Worm (Caenorhabditis elegans) whole organism, young adult: Measurements from ENCODE around the gene F59B1.2.

ENCODE experiments used
- B0336.3 ChIP-seq: fragments of 200-800 bp; sonication (Bioruptor generic); IDR thresholded peaks from 2 replicates; pipeline ENCODE4 v1.3.6; 2022; ENCODE audit warnings: missing genetic modification characterization, missing compliant biosample characterization
- F39B2.1 ChIP-seq: fragments of 200-800 bp; sonication (Bioruptor generic); IDR thresholded peaks from 2 replicates; pipeline ENCODE4 v1.3.6; 2022; ENCODE audit warnings: missing genetic modification reagents, missing genetic modification characterization, missing compliant biosample characterization
- T26A5.8 ChIP-seq: sonication (generic microtip); optimal IDR thresholded peaks from 2 replicates; lab custom pipeline; 2016; ENCODE audit warnings: missing genetic modification characterization, missing compliant biosample characterization
- Y53G8AR.9 ChIP-seq: fragments of 200-800 bp; sonication (Bioruptor generic); conservative IDR thresholded peaks from 2 replicates; pipeline ENCODE4 v1.3.6; 2022; ENCODE audit warnings: missing genetic modification reagents, missing genetic modification characterization, missing compliant biosample characterization
- Y56A3A.18 ChIP-seq: fragments of 200-800 bp; sonication (Bioruptor generic); IDR thresholded peaks from 2 replicates; pipeline ENCODE4 v1.3.6; 2022; ENCODE audit warnings: missing genetic modification reagents, missing genetic modification characterization, missing compliant biosample characterization
- atf-7 ChIP-seq: sonication (generic microtip); optimal IDR thresholded peaks from 2 replicates; lab custom pipeline; 2017; ENCODE audit warnings: mild to moderate bottlenecking, missing genetic modification characterization, missing compliant biosample characterization
- athp-1 ChIP-seq: sonication (generic microtip); optimal IDR thresholded peaks from 2 replicates; lab custom pipeline; 2017; ENCODE audit warnings: mild to moderate bottlenecking, missing genetic modification characterization, missing compliant biosample characterization
- attf-5 ChIP-seq: fragments of 200-800 bp; sonication (Bioruptor generic); optimal IDR thresholded peaks from 2 replicates; lab custom pipeline; 2018; ENCODE audit warnings: mild to moderate bottlenecking, missing genetic modification characterization, missing compliant biosample characterization
- attf-6 ChIP-seq: fragments of 200-800 bp; sonication (Bioruptor generic); IDR thresholded peaks from 2 replicates; pipeline ENCODE4 v1.3.6; 2022; ENCODE audit warnings: missing genetic modification reagents, missing genetic modification characterization, missing compliant biosample characterization
- bed-2 ChIP-seq: fragments of 200-800 bp; sonication (Bioruptor generic); IDR thresholded peaks from 2 replicates; pipeline ENCODE4 v1.3.6; 2022; ENCODE audit warnings: missing genetic modification reagents, missing genetic modification characterization, missing compliant biosample characterization
- cebp-1 ChIP-seq, 2 experiments: fragments of 200-800 bp in 1 of 2; sonication (Bioruptor generic) in 1 of 2; sonication (generic microtip) in 1 of 2; IDR thresholded peaks in 1 of 2; optimal IDR thresholded peaks in 1 of 2; 2 replicates each; pipeline versions ENCODE4 v1.3.6 to Lab custom; 2017 to 2022; ENCODE audit warnings: missing compliant biosample characterization in 2 of 2, missing genetic modification characterization in 2 of 2, mild to moderate bottlenecking in 1 of 2, missing genetic modification reagents in 1 of 2, moderate library complexity in 1 of 2
- cebp-2 ChIP-seq: fragments of 200-800 bp; sonication (Bioruptor generic); IDR thresholded peaks from 2 replicates; pipeline ENCODE4 v1.3.6; 2022; ENCODE audit warnings: missing genetic modification characterization, missing compliant biosample characterization
- ceh-58 ChIP-seq: fragments of 200-800 bp; sonication (Bioruptor generic); IDR thresholded peaks from 2 replicates; pipeline ENCODE4 v1.3.6; 2022; ENCODE audit warnings: missing genetic modification characterization, missing compliant biosample characterization
- chd-7 ChIP-seq: sonication (generic microtip); optimal IDR thresholded peaks from 2 replicates; lab custom pipeline; 2016; ENCODE audit warnings: mild to moderate bottlenecking, missing genetic modification characterization, moderate library complexity, missing compliant biosample characterization
- dox-1 ChIP-seq: fragments of 200-800 bp; sonication (Bioruptor generic); IDR thresholded peaks from 2 replicates; pipeline ENCODE4 v1.3.6; 2022; ENCODE audit warnings: missing genetic modification reagents, missing genetic modification characterization, missing compliant biosample characterization
- egl-44 ChIP-seq: fragments of 200-800 bp; sonication (Bioruptor generic); IDR thresholded peaks from 2 replicates; pipeline ENCODE4 v1.3.6; 2022; ENCODE audit warnings: missing genetic modification reagents, missing genetic modification characterization, missing compliant biosample characterization
- ekl-4 ChIP-seq: fragments of 200-800 bp; sonication (Bioruptor generic); IDR thresholded peaks from 2 replicates; pipeline ENCODE4 v1.3.6; 2022; ENCODE audit warnings: missing genetic modification reagents, missing genetic modification characterization, missing compliant biosample characterization
- ets-4 ChIP-seq: fragments of 200-800 bp; sonication (Bioruptor generic); optimal IDR thresholded peaks from 2 replicates; lab custom pipeline; 2018; ENCODE audit warnings: mild to moderate bottlenecking, missing genetic modification characterization, missing compliant biosample characterization
- let-607 ChIP-seq, 2 experiments: fragments of 200-800 bp in 1 of 2; sonication (Bioruptor generic) in 1 of 2; sonication (generic microtip) in 1 of 2; optimal IDR thresholded peaks; 2 replicates each; lab custom pipeline; 2016 to 2018; ENCODE audit warnings: mild to moderate bottlenecking in 2 of 2, missing compliant biosample characterization in 2 of 2, missing genetic modification characterization in 2 of 2, moderate library complexity in 2 of 2, missing genotype in 1 of 2
- madf-10 ChIP-seq: sonication (generic microtip); optimal IDR thresholded peaks from 2 replicates; lab custom pipeline; 2016; ENCODE audit warnings: mild to moderate bottlenecking, missing genetic modification characterization, missing compliant biosample characterization
- madf-6 ChIP-seq: fragments of 200-800 bp; sonication (Bioruptor generic); IDR thresholded peaks from 2 replicates; pipeline ENCODE4 v1.3.6; 2022; ENCODE audit warnings: missing genetic modification reagents, missing genetic modification characterization, missing compliant biosample characterization
- mcd-1 ChIP-seq: fragments of 200-800 bp; sonication (Bioruptor generic); IDR thresholded peaks from 2 replicates; pipeline ENCODE4 v1.3.6; 2022; ENCODE audit warnings: missing genetic modification reagents, missing genetic modification characterization, missing compliant biosample characterization
- mel-28 ChIP-seq: sonication (generic microtip); optimal IDR thresholded peaks from 2 replicates; lab custom pipeline; 2016; ENCODE audit warnings: borderline replicate concordance, mild to moderate bottlenecking, missing genetic modification characterization, missing compliant biosample characterization
- nfyb-1 ChIP-seq: fragments of 200-800 bp; sonication (Bioruptor generic); IDR thresholded peaks from 2 replicates; pipeline ENCODE4 v1.3.6; 2022; ENCODE audit warnings: missing genetic modification reagents, missing genetic modification characterization, missing compliant biosample characterization
- nhr-80 ChIP-seq: sonication (generic microtip); optimal IDR thresholded peaks from 2 replicates; lab custom pipeline; 2016; ENCODE audit warnings: missing genetic modification characterization, missing compliant biosample characterization
- nhr-90 ChIP-seq: sonication (generic microtip); optimal IDR thresholded peaks from 2 replicates; lab custom pipeline; 2016; ENCODE audit warnings: missing genotype, mild to moderate bottlenecking, missing genetic modification characterization, missing compliant biosample characterization
- rec-8 ChIP-seq, 2 experiments: sonication (generic microtip); optimal IDR thresholded peaks; 2 replicates each; lab custom pipeline; 2016; ENCODE audit warnings: mild to moderate bottlenecking in 2 of 2, missing genetic modification characterization in 2 of 2, missing genetic modification reagents in 2 of 2, missing genotype in 2 of 2, missing biosample characterization in 1 of 2, missing compliant biosample characterization in 1 of 2, moderate library complexity in 1 of 2
- repo-1 ChIP-seq: sonication (generic microtip); optimal IDR thresholded peaks from 2 replicates; lab custom pipeline; 2017; ENCODE audit warnings: mild to moderate bottlenecking, missing genetic modification characterization, missing compliant biosample characterization
- snpc-1.3 ChIP-seq: sonication (generic microtip); optimal IDR thresholded peaks from 2 replicates; lab custom pipeline; 2017; ENCODE audit warnings: missing genetic modification characterization, mild to moderate bottlenecking, missing compliant biosample characterization, antibody characterized with exemption, moderate library complexity, missing genotype, missing genetic modification reagents; ENCODE audit not compliant: insufficient read depth
- snpc-4 ChIP-seq, 5 experiments: fragments of 150-350 bp in 1 of 5; sonication (generic microtip) in 4 of 5; optimal IDR thresholded peaks; 2 replicates each; lab custom pipeline; 2014 to 2018; ENCODE audit warnings: missing genetic modification characterization in 5 of 5, missing biosample characterization in 3 of 5, antibody characterized with exemption in 2 of 5, mild to moderate bottlenecking in 2 of 5, missing compliant biosample characterization in 2 of 5, missing genotype in 2 of 5, moderate library complexity in 2 of 5, missing genetic modification reagents in 1 of 5
- tbp1 ChIP-seq: fragments of 200-800 bp; sonication (Bioruptor generic); optimal IDR thresholded peaks from 2 replicates; lab custom pipeline; 2018; ENCODE audit warnings: mild to moderate bottlenecking, missing genetic modification characterization, missing compliant biosample characterization
- tlf-1 ChIP-seq: fragments of 200-800 bp; sonication (Bioruptor generic); optimal IDR thresholded peaks from 2 replicates; lab custom pipeline; 2018; ENCODE audit warnings: mild to moderate bottlenecking, missing genetic modification characterization, missing compliant biosample characterization
- zim-3 ChIP-seq: sonication (generic microtip); optimal IDR thresholded peaks from 2 replicates; lab custom pipeline; 2017; ENCODE audit warnings: mild to moderate bottlenecking, missing genetic modification characterization, moderate library complexity, missing compliant biosample characterization
- ztf-22 ChIP-seq: fragments of 200-800 bp; sonication (Bioruptor generic); optimal IDR thresholded peaks from 2 replicates; lab custom pipeline; 2018; ENCODE audit warnings: mild to moderate bottlenecking, missing genetic modification characterization, moderate library complexity, missing compliant biosample characterization

F59B1.2 gene

ce11 chrV:3634293-3635016, 1.3 kb downstream of the F59B1.2 start:
- TF ChIP-seq nhr-90 (tag; lab: Kevin White, UChicago): peak; percentile 87
- TF ChIP-seq mel-28 (tag; lab: Kevin White, UChicago): no peak
- no peak for TF ChIP-seq ceh-58 (GFP tag; lab: Robert Waterston, UW)
- TF ChIP-seq mcd-1 (GFP tag; lab: Robert Waterston, UW): peak; percentile 22; the same call in 1 of the 2 replicates
- TF ChIP-seq cebp-2 (GFP tag; lab: Robert Waterston, UW): 0 out of 2 replicates have a peak, but pooled peaks have one; percentile 56
- peak; percentile 64 for TF ChIP-seq chd-7 (tag; lab: Kevin White, UChicago)
- TF ChIP-seq snpc-1.3 (tag; lab: Kevin White, UChicago): no peak
- peak; percentile 34; the same call in 1 of the 2 replicates for TF ChIP-seq Y56A3A.18 (GFP tag; lab: Robert Waterston, UW)
- TF ChIP-seq nfyb-1 (GFP tag; lab: Robert Waterston, UW): peak; percentile 84
- 0 out of 2 replicates have a peak, but pooled peaks have one; percentile 40 for TF ChIP-seq ekl-4 (GFP tag; lab: Robert Waterston, UW)
- peak; percentile 17 for TF ChIP-seq zim-3 (tag; lab: Kevin White, UChicago)
- no peak for TF ChIP-seq snpc-4 (GFP tag; optimal IDR thresholded peaks at IDR 0.05; lab: Kevin White, UChicago)
- TF ChIP-seq snpc-4 (tag; optimal IDR thresholded peaks at IDR 0.05; lab: Kevin White, UChicago): peak in 3 of 4 experiments; percentile 55 to 75 (median 64)
- TF ChIP-seq tlf-1: peak; percentile 62
- TF ChIP-seq dox-1 (GFP tag; lab: Robert Waterston, UW): peak; percentile 44; the same call in 1 of the 2 replicates
- TF ChIP-seq rec-8 (tag; optimal IDR thresholded peaks at IDR 0.05; lab: Kevin White, UChicago): no peak
- peak; percentile 41 for TF ChIP-seq tbp1 (GFP tag; lab: Kevin White, UChicago)
- peak; percentile 92 for TF ChIP-seq B0336.3 (GFP tag; lab: Robert Waterston, UW)
- TF ChIP-seq athp-1 (tag; lab: Kevin White, UChicago): peak; percentile 3
- TF ChIP-seq Y53G8AR.9: peak; percentile 88; the same call in 1 of the 2 replicates
- TF ChIP-seq F39B2.1 (GFP tag; lab: Robert Waterston, UW): 0 out of 2 replicates have a peak, but pooled peaks have one; percentile 62
- TF ChIP-seq let-607 (tag; optimal IDR thresholded peaks at IDR 0.05; lab: Kevin White, UChicago): peak in 1 of 2 experiments; percentile 36
- peak; percentile 57; the same call in 1 of the 2 replicates for TF ChIP-seq egl-44 (GFP tag; lab: Robert Waterston, UW)
- TF ChIP-seq atf-7 (tag; lab: Kevin White, UChicago): peak; percentile 91
- peak; percentile 75 for TF ChIP-seq nhr-80 (tag; lab: Kevin White, UChicago)
- no peak for TF ChIP-seq cebp-1 (GFP tag; IDR thresholded peaks at IDR 0.05; lab: Robert Waterston, UW)
- TF ChIP-seq cebp-1 (tag; optimal IDR thresholded peaks at IDR 0.05; lab: Kevin White, UChicago): peak; percentile 54
- peak; percentile 48 for TF ChIP-seq attf-5 (GFP tag; lab: Kevin White, UChicago)
- peak; percentile 91 for TF ChIP-seq madf-10 (tag; lab: Kevin White, UChicago)
- TF ChIP-seq bed-2 (GFP tag; lab: Robert Waterston, UW): no peak
- peak; percentile 75 for TF ChIP-seq repo-1
- no peak for TF ChIP-seq T26A5.8 (tag; lab: Kevin White, UChicago)
- TF ChIP-seq, all 124 proteins: peak for 24

ce11 chrV:3637086-3637485, 3.9 kb downstream of the F59B1.2 start, which contains the start of gene srx-41:
TSS of gene srx-41 (minus strand) at chrV:3637186.
- TF ChIP-seq attf-6 (GFP tag; lab: Robert Waterston, UW) (no peak), attf-5 (GFP tag; lab: Kevin White, UChicago) (no peak), ztf-22 (GFP tag; lab: Kevin White, UChicago) (no peak), madf-6 (GFP tag; lab: Robert Waterston, UW) (no peak), ets-4 (GFP tag; lab: Kevin White, UChicago) (no peak)
